Worm (Caenorhabditis elegans): ENCODE measurements around the gene B0280.7.

- TF ChIP-seq lsy-2 (tag; optimal IDR thresholded peaks at IDR 0.05) = no peak
- TF ChIP-seq zag-1 (tag; optimal IDR thresholded peaks at IDR 0.05) = no peak
- TF ChIP-seq nhr-11 (tag; optimal IDR thresholded peaks at IDR 0.05) = no peak
- no peak for TF ChIP-seq lin-39 (tag; optimal IDR thresholded peaks at IDR 0.05)
- TF ChIP-seq sma-3 (GFP tag; optimal IDR thresholded peaks at IDR 0.05) = no peak
- no peak for TF ChIP-seq peb-1 (tag; optimal IDR thresholded peaks at IDR 0.05)
- no peak for TF ChIP-seq snpc-4 (tag; optimal IDR thresholded peaks at IDR 0.05)
- TF ChIP-seq R02D3.7 (tag; optimal IDR thresholded peaks at IDR 0.05) = no peak
- TF ChIP-seq sma-9 (GFP tag; optimal IDR thresholded peaks at IDR 0.05) = no peak
- no peak for TF ChIP-seq sma-9 (tag; optimal IDR thresholded peaks at IDR 0.05)
- TF ChIP-seq elt-3 (tag; optimal IDR thresholded peaks at IDR 0.05) = no peak
- TF ChIP-seq ama-1 (optimal IDR thresholded peaks at IDR 0.05) = no peak
- TF ChIP-seq ztf-11 (tag; optimal IDR thresholded peaks at IDR 0.05) = no peak
- no peak for TF ChIP-seq Y55F3AM.14 (GFP tag; optimal IDR thresholded peaks at IDR 0.05)
- TF ChIP-seq lin-11 (tag; optimal IDR thresholded peaks at IDR 0.05) = no peak
Measured at ce11 chrIII:7124364-7124763, 12.7 kb upstream of the B0280.7 start, which contains the start of gene B0280.2.
